Worm (Caenorhabditis elegans): ENCODE data around the gene cal-3.

Gene cal-3

ce11 chrIV:3814553-3815258, 20.3 kb downstream of the cal-3 start (continued):
- TF ChIP-seq F55B11.4 (tag; optimal IDR thresholded peaks at IDR 0.05; ENCODE audit: borderline replicate concordance, insufficient read depth) (no peak), F23B12.7 (tag; optimal IDR thresholded peaks at IDR 0.05; ENCODE audit: insufficient read depth) (no peak), nhr-179 (tag; optimal IDR thresholded peaks at IDR 0.05) (no peak), hmg-1.2 (GFP tag; IDR thresholded peaks at IDR 0.05) (no peak), ZK185.1 (tag; optimal IDR thresholded peaks at IDR 0.05; ENCODE audit: poor library complexity, severe bottlenecking) (no peak), F33H1.4 (GFP tag; IDR thresholded peaks at IDR 0.05) (peak; percentile 29; the same call in 1 of the 2 replicates), hlh-12 (tag; optimal IDR thresholded peaks at IDR 0.05) (no peak), attf-5 (GFP tag; optimal IDR thresholded peaks at IDR 0.05) (peak; percentile 31), rec-8 (tag; optimal IDR thresholded peaks at IDR 0.05) (no peak), ztf-26 (tag; optimal IDR thresholded peaks at IDR 0.05) (no peak), ama-1 (optimal IDR thresholded peaks at IDR 0.05) (no peak), ama-1 (GFP tag; optimal IDR thresholded peaks at IDR 0.05) (no peak), Y79H2A.3 (GFP tag; conservative IDR thresholded peaks at IDR 0.05) (no peak), unc-62 (GFP tag; optimal IDR thresholded peaks at IDR 0.05) (no peak), F22D6.2 (tag; optimal IDR thresholded peaks at IDR 0.05) (no peak), hrde-1 (tag; optimal IDR thresholded peaks at IDR 0.05; ENCODE audit: borderline replicate concordance) (no peak)

ce11 chrIV:3812812-3813211, 22.2 kb downstream of the cal-3 start:
- TF ChIP-seq Y53G8AR.9 (GFP tag; conservative IDR thresholded peaks at IDR 0.05) (no peak), egrh-3 (GFP tag; IDR thresholded peaks at IDR 0.05) (peak; percentile 44; the same call in 1 of the 2 replicates), zfh-2 (GFP tag; conservative IDR thresholded peaks at IDR 0.05) (peak; percentile 77)

- TF ChIP-seq cebp-1 (GFP tag; IDR thresholded peaks at IDR 0.05) (no peak), cebp-1 (tag; optimal IDR thresholded peaks at IDR 0.05) (peak; percentile 14), hlh-26 (GFP tag; conservative IDR thresholded peaks at IDR 0.05) (no peak), dox-1 (GFP tag; IDR thresholded peaks at IDR 0.05) (peak; percentile 33; the same call in 1 of the 2 replicates), hsf-1 (GFP tag; IDR thresholded peaks at IDR 0.05) (no peak), zfh-2 (GFP tag; conservative IDR thresholded peaks at IDR 0.05) (0 out of 2 replicates have a peak, but pooled peaks have one; percentile 37)
Observed at ce11 chrIV:3807545-3807944, 27.4 kb downstream of the cal-3 start.

- TF ChIP-seq cebp-1 (GFP tag; IDR thresholded peaks at IDR 0.05) (no peak), cebp-1 (tag; optimal IDR thresholded peaks at IDR 0.05) (no peak), lin-40 (tag; optimal IDR thresholded peaks at IDR 0.05) (no peak), F22D6.2 (tag; optimal IDR thresholded peaks at IDR 0.05) (no peak), Y56A3A.18 (GFP tag; IDR thresholded peaks at IDR 0.05) (no peak), ceh-91 (GFP tag; IDR thresholded peaks at IDR 0.05) (no peak), C17E4.6 (GFP tag; IDR thresholded peaks at IDR 0.05) (no peak), Y79H2A.3 (GFP tag; conservative IDR thresholded peaks at IDR 0.05) (no peak), attf-5 (GFP tag; optimal IDR thresholded peaks at IDR 0.05) (no peak), sdz-38 (tag; optimal IDR thresholded peaks at IDR 0.05) (no peak), hrde-1 (tag; optimal IDR thresholded peaks at IDR 0.05; ENCODE audit: borderline replicate concordance) (no peak), hsf-1 (GFP tag; IDR thresholded peaks at IDR 0.05) (no peak), aptf-2 (GFP tag; conservative IDR thresholded peaks at IDR 0.05) (no peak), rec-8 (tag; optimal IDR thresholded peaks at IDR 0.05) (no peak), pha-4 (tag; optimal IDR thresholded peaks at IDR 0.05) (no peak), rcor-1 (GFP tag; IDR thresholded peaks at IDR 0.05) (no peak), zim-3 (tag; optimal IDR thresholded peaks at IDR 0.05) (no peak)
Observed at ce11 chrIV:3807092-3807491, 27.9 kb downstream of the cal-3 start, which contains the start of gene M02B7.7. TSS of gene M02B7.7 (minus strand) at chrIV:3807192.
